Fruit fly (Drosophila melanogaster) whole organism, prepupa: ENCODE measurements around the gene CG7912.

Experiments
- Blimp-1 ChIP-seq: fragments of 200-800 bp; sonication (Bioruptor generic); optimal IDR thresholded peaks from 3 replicates; lab custom pipeline; 2017; ENCODE audit warnings: missing biosample characterization, missing genetic modification characterization, mild to moderate bottlenecking, moderate library complexity, missing genetic modification reagents
- CG10631 ChIP-seq: fragments of 200-800 bp; sonication (Bioruptor generic); optimal IDR thresholded peaks from 2 replicates; lab custom pipeline; 2016; ENCODE audit warnings: missing biosample characterization, missing genetic modification characterization
- CG10669 ChIP-seq: fragments of 200-800 bp; sonication (Bioruptor generic); optimal IDR thresholded peaks from 3 replicates; lab custom pipeline; 2018; ENCODE audit warnings: missing biosample characterization, mild to moderate bottlenecking, missing genetic modification characterization, moderate library complexity
- CG11762 ChIP-seq: fragments of 200-800 bp; sonication (Bioruptor generic); optimal IDR thresholded peaks from 3 replicates; lab custom pipeline; 2016; ENCODE audit warnings: missing biosample characterization, missing genetic modification characterization; ENCODE audit not compliant: insufficient read depth
- CG15336 ChIP-seq: fragments of 200-800 bp; sonication (Bioruptor generic); IDR thresholded peaks from 2 replicates; pipeline ENCODE4 v1.3.6; 2022; ENCODE audit warnings: missing biosample characterization, missing genetic modification characterization
- CG1621 ChIP-seq: fragments of 200-800 bp; sonication (Bioruptor generic); optimal IDR thresholded peaks from 3 replicates; lab custom pipeline; 2018; ENCODE audit warnings: missing biosample characterization, mild to moderate bottlenecking, missing genetic modification characterization
- CG3032 ChIP-seq: fragments of 200-800 bp; optimal IDR thresholded peaks from 2 replicates; lab custom pipeline; 2019; ENCODE audit warnings: missing biosample characterization, mild to moderate bottlenecking, missing genetic modification characterization, moderate library complexity
- CG32006 ChIP-seq: fragments of 200-800 bp; sonication (Bioruptor generic); optimal IDR thresholded peaks from 3 replicates; lab custom pipeline; 2017; ENCODE audit warnings: missing biosample characterization, mild to moderate bottlenecking, missing genetic modification characterization
- CG34406 ChIP-seq: fragments of 200-800 bp; sonication (Bioruptor generic); optimal IDR thresholded peaks from 3 replicates; lab custom pipeline; 2016; ENCODE audit warnings: missing biosample characterization, missing genetic modification characterization
- CG3919 ChIP-seq: fragments of 200-800 bp; sonication (Bioruptor generic); optimal IDR thresholded peaks from 3 replicates; lab custom pipeline; 2016; ENCODE audit warnings: missing biosample characterization, missing genetic modification characterization
- CG4318 ChIP-seq: fragments of 200-800 bp; sonication (Bioruptor generic); optimal IDR thresholded peaks from 3 replicates; lab custom pipeline; 2017; ENCODE audit warnings: missing biosample characterization, mild to moderate bottlenecking, missing genetic modification characterization
- CG6276 ChIP-seq: fragments of 200-800 bp; sonication (Bioruptor generic); optimal IDR thresholded peaks from 2 replicates; lab custom pipeline; 2017; ENCODE audit warnings: missing biosample characterization, mild to moderate bottlenecking, missing genetic modification characterization
- CG6854 ChIP-seq: fragments of 200-800 bp; sonication (Bioruptor generic); optimal IDR thresholded peaks from 2 replicates; lab custom pipeline; 2017; ENCODE audit warnings: missing biosample characterization, mild to moderate bottlenecking, missing genetic modification characterization
- CG8319 ChIP-seq: fragments of 200-800 bp; sonication (Bioruptor generic); optimal IDR thresholded peaks from 3 replicates; lab custom pipeline; 2016; ENCODE audit warnings: missing biosample characterization, missing genetic modification characterization
- CG8632 ChIP-seq: fragments of 200-800 bp; sonication (Bioruptor generic); optimal IDR thresholded peaks from 3 replicates; lab custom pipeline; 2016; ENCODE audit warnings: missing biosample characterization, missing genetic modification characterization
- Ets21C ChIP-seq: fragments of 200-800 bp; sonication (Bioruptor generic); optimal IDR thresholded peaks from 3 replicates; lab custom pipeline; 2016; ENCODE audit warnings: missing biosample characterization, missing genetic modification characterization
- Hr4 ChIP-seq: fragments of 200-800 bp; sonication (Bioruptor generic); optimal IDR thresholded peaks from 3 replicates; lab custom pipeline; 2016; ENCODE audit warnings: missing biosample characterization, missing genetic modification characterization
- Smox ChIP-seq: fragments of 200-800 bp; sonication (Bioruptor generic); optimal IDR thresholded peaks from 3 replicates; lab custom pipeline; 2016; ENCODE audit warnings: missing biosample characterization, missing genetic modification characterization
- Sox14 ChIP-seq: fragments of 200-800 bp; sonication (Bioruptor generic); optimal IDR thresholded peaks from 3 replicates; lab custom pipeline; 2016; ENCODE audit warnings: missing biosample characterization, missing genetic modification characterization
- achi ChIP-seq: fragments of 200-800 bp; sonication (Bioruptor generic); optimal IDR thresholded peaks from 3 replicates; lab custom pipeline; 2016; ENCODE audit warnings: missing biosample characterization, missing genetic modification characterization
- acj6 ChIP-seq: fragments of 200-800 bp; sonication (Bioruptor generic); optimal IDR thresholded peaks from 3 replicates; lab custom pipeline; 2016; ENCODE audit warnings: missing biosample characterization, missing genetic modification characterization
- dsx ChIP-seq: fragments of 200-800 bp; optimal IDR thresholded peaks from 3 replicates; lab custom pipeline; 2019; ENCODE audit warnings: missing biosample characterization, mild to moderate bottlenecking, missing genetic modification characterization, moderate library complexity; ENCODE audit not compliant: poor library complexity, severe bottlenecking
- eg ChIP-seq: fragments of 200-800 bp; sonication (Bioruptor generic); IDR thresholded peaks from 3 replicates; pipeline ENCODE4 v1.3.6; 2022; ENCODE audit warnings: missing biosample characterization, missing genetic modification characterization
- esn ChIP-seq: fragments of 200-800 bp; sonication (Bioruptor generic); optimal IDR thresholded peaks from 2 replicates; lab custom pipeline; 2016; ENCODE audit warnings: missing biosample characterization, mild to moderate bottlenecking, missing genetic modification characterization, moderate library complexity
- fkh ChIP-seq: fragments of 200-800 bp; sonication (Bioruptor generic); optimal IDR thresholded peaks from 3 replicates; lab custom pipeline; 2017; ENCODE audit warnings: missing biosample characterization, mild to moderate bottlenecking, missing genetic modification characterization, moderate library complexity
- net ChIP-seq: fragments of 200-800 bp; sonication (Bioruptor generic); optimal IDR thresholded peaks from 3 replicates; lab custom pipeline; 2016; ENCODE audit warnings: missing biosample characterization, missing genetic modification characterization
- pdm3 ChIP-seq: fragments of 200-800 bp; sonication (Bioruptor generic); optimal IDR thresholded peaks from 3 replicates; lab custom pipeline; 2016; ENCODE audit warnings: missing biosample characterization, missing genetic modification characterization
- salr ChIP-seq, 2 experiments: fragments of 200-800 bp; sonication (Bioruptor generic); optimal IDR thresholded peaks; 3 replicates each; lab custom pipeline; 2016 to 2018; ENCODE audit warnings: missing biosample characterization in 2 of 2, missing genetic modification characterization in 2 of 2, mild to moderate bottlenecking in 1 of 2
- spab ChIP-seq: fragments of 200-800 bp; sonication (Bioruptor generic); optimal IDR thresholded peaks from 2 replicates; lab custom pipeline; 2017; ENCODE audit warnings: missing biosample characterization, mild to moderate bottlenecking, missing genetic modification characterization, missing genetic modification reagents
- ss ChIP-seq, 2 experiments: fragments of 200-800 bp; sonication (Bioruptor generic); optimal IDR thresholded peaks; 2 replicates in 1 of 2; 3 replicates in 1 of 2; lab custom pipeline; 2017 to 2018; ENCODE audit warnings: mild to moderate bottlenecking in 2 of 2, missing biosample characterization in 2 of 2, missing genetic modification characterization in 2 of 2, moderate library complexity in 1 of 2
- svp ChIP-seq: fragments of 200-800 bp; sonication (Bioruptor generic); peaks from one replicate; lab custom pipeline; 2016; ENCODE audit warnings: missing biosample characterization, missing genetic modification characterization
- topi ChIP-seq: fragments of 200-800 bp; sonication (Bioruptor generic); optimal IDR thresholded peaks from 3 replicates; lab custom pipeline; 2016; ENCODE audit warnings: missing biosample characterization, missing genetic modification characterization

The CG7912 gene

dm6 chr3R:30055915-30056544 lies 47.0 kb upstream of the CG7912 start, which contains the start of the genes Rpp14b and spn-A (continued):
- peak; percentile 8 for TF ChIP-seq dsx (GFP tag; lab: Kevin White, UChicago)

dm6 chr3R:30052455-30053046 lies 43.6 kb upstream of the CG7912 start, which contains the start of gene Jasper:
Gene Jasper, plus strand, starts transcription at chr3R:30052514.
- TF ChIP-seq topi (GFP tag; lab: Kevin White, UChicago): no peak
- peak; percentile 5 for TF ChIP-seq CG6854 (GFP tag; lab: Kevin White, UChicago)
- TF ChIP-seq pdm3 (GFP tag; lab: Kevin White, UChicago): no peak
- no peak for TF ChIP-seq CG10631
- no peak for TF ChIP-seq CG6276 (GFP tag; lab: Kevin White, UChicago)
- TF ChIP-seq fkh (GFP tag; lab: Kevin White, UChicago): peak; percentile 7
- TF ChIP-seq CG3032 (tag; lab: Kevin White, UChicago): peak; percentile 14
- TF ChIP-seq dsx (GFP tag; lab: Kevin White, UChicago): peak; percentile 28
- TF ChIP-seq CG8319: no peak
- TF ChIP-seq Blimp-1 (GFP tag; lab: Kevin White, UChicago): no peak
- no peak for TF ChIP-seq net (GFP tag; lab: Kevin White, UChicago)
- no peak for TF ChIP-seq Smox (GFP tag; lab: Kevin White, UChicago)
- TF ChIP-seq CG8632 (GFP tag; lab: Kevin White, UChicago): no peak
- no peak for TF ChIP-seq ss (GFP tag; optimal IDR thresholded peaks at IDR 0.05; lab: Kevin White, UChicago)
- TF ChIP-seq CG15336 (GFP tag; lab: Robert Waterston, UW): peak; percentile 15; the same call in 1 of the 2 replicates
- no peak for TF ChIP-seq achi (GFP tag; lab: Kevin White, UChicago)
- peak; percentile 29 for TF ChIP-seq Sox14 (GFP tag; lab: Kevin White, UChicago)
- no peak for TF ChIP-seq acj6 (GFP tag; lab: Kevin White, UChicago)
- peak; percentile 33 for TF ChIP-seq CG1621 (tag; lab: Kevin White, UChicago)

- TF ChIP-seq salr (GFP tag; optimal IDR thresholded peaks at IDR 0.05; lab: Kevin White, UChicago) (no peak), topi (GFP tag; lab: Kevin White, UChicago) (no peak), spab (GFP tag; lab: Kevin White, UChicago) (no peak), CG15336 (GFP tag; lab: Robert Waterston, UW) (no peak), eg (no peak), Ets21C (GFP tag; lab: Kevin White, UChicago) (no peak), CG11762 (GFP tag; lab: Kevin White, UChicago) (no peak), Hr4 (GFP tag; lab: Kevin White, UChicago) (no peak), CG34406 (GFP tag; lab: Kevin White, UChicago) (no peak), esn (GFP tag; lab: Kevin White, UChicago) (no peak), CG32006 (GFP tag; lab: Kevin White, UChicago) (no peak), CG4318 (GFP tag; lab: Kevin White, UChicago) (no peak), pdm3 (GFP tag; lab: Kevin White, UChicago) (no peak), acj6 (GFP tag; lab: Kevin White, UChicago) (no peak), CG10669 (GFP tag; lab: Kevin White, UChicago) (no peak), CG1621 (tag; lab: Kevin White, UChicago) (no peak), CG3919 (no peak)
Measured at dm6 chr3R:30051933-30052332, 42.9 kb upstream of the CG7912 start, which contains the start of gene CG15528. Gene CG15528, minus strand, starts transcription at chr3R:30052112.

- no peak for TF ChIP-seq dsx (GFP tag; lab: Kevin White, UChicago)
- peak; percentile 66 for TF ChIP-seq svp (GFP tag; lab: Kevin White, UChicago)
- TF ChIP-seq, all 60 proteins: peak for 1
Measured at dm6 chr3R:30050448-30050847, 41.5 kb upstream of the CG7912 start.
